Worm (Caenorhabditis elegans): ENCODE measurements around the gene C45H4.18.

DNA sequence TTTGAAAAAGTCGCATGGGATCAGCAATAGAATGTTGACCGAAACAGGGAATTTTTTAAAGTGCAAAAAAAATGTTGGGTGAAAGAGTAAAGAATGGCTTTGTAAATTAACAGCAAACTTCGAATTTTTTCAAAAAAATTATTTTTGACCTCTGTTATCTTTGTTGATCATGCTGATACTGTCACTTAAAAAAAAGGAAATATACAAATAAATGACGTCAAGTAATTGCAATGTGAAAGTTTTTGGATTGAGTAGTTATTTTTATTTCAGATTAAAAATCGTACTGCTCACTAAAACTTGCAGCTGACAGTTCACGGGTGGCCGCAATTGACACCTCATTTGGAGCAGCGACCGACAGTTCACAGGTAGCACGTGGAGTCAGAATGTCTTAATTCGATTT lies 24.5 kb upstream of the C45H4.18 start, which contains the start of gene C45H4.13:
- TF ChIP-seq elt-2 (tag; optimal IDR thresholded peaks at IDR 0.05) (no peak), ama-1 (optimal IDR thresholded peaks at IDR 0.05) (no peak), snpc-4 (tag; optimal IDR thresholded peaks at IDR 0.05) (no peak), ceh-82 (tag; optimal IDR thresholded peaks at IDR 0.05) (no peak), lin-15B (tag; optimal IDR thresholded peaks at IDR 0.05) (no peak), dpl-1 (GFP tag; optimal IDR thresholded peaks at IDR 0.05) (no peak), elt-3 (tag; optimal IDR thresholded peaks at IDR 0.05) (no peak), skn-1 (tag; optimal IDR thresholded peaks at IDR 0.05) (no peak), egl-27 (tag; optimal IDR thresholded peaks at IDR 0.05) (no peak), unc-98 (GFP tag; IDR thresholded peaks at IDR 0.05) (no peak)
